Fruit fly (Drosophila melanogaster) whole organism, embryonic: ENCODE data around the gene Trim9.

Source experiments
- CG1233 ChIP-seq: fragments of 200-800 bp; sonication (Bioruptor generic); optimal IDR thresholded peaks from 4 replicates; lab custom pipeline; 2018; ENCODE audit warnings: missing biosample characterization, mild to moderate bottlenecking, missing genetic modification characterization
- CG14050 ChIP-seq: fragments of 200-800 bp; sonication (Bioruptor generic); IDR thresholded peaks from 3 replicates; pipeline ENCODE4 v1.3.6; 2022; ENCODE audit warnings: missing biosample characterization, missing genetic modification characterization
- CG15269 ChIP-seq: fragments of 200-800 bp; sonication (Bioruptor generic); optimal IDR thresholded peaks from 2 replicates; lab custom pipeline; 2018; ENCODE audit warnings: missing biosample characterization, mild to moderate bottlenecking, missing genetic modification characterization, moderate library complexity
- CG17829 ChIP-seq: fragments of 200-800 bp; optimal IDR thresholded peaks from 2 replicates; lab custom pipeline; 2019; ENCODE audit warnings: missing biosample characterization, mild to moderate bottlenecking, missing genetic modification characterization, moderate library complexity
- CG18764 ChIP-seq: fragments of 200-800 bp; sonication (Bioruptor generic); optimal IDR thresholded peaks from 3 replicates; lab custom pipeline; 2016; ENCODE audit warnings: missing biosample characterization, missing genetic modification characterization
- CG3065 ChIP-seq: fragments of 200-800 bp; sonication (Bioruptor generic); optimal IDR thresholded peaks from 2 replicates; lab custom pipeline; 2016; ENCODE audit warnings: missing biosample characterization, missing genetic modification characterization
- CG34422 ChIP-seq: fragments of 200-800 bp; sonication (Bioruptor generic); IDR thresholded peaks from 3 replicates; pipeline ENCODE4 v1.3.6; 2022; ENCODE audit warnings: missing biosample characterization, missing genetic modification characterization
- CG8281 ChIP-seq: fragments of 200-800 bp; sonication (Bioruptor generic); optimal IDR thresholded peaks from 2 replicates; lab custom pipeline; 2018; ENCODE audit warnings: missing biosample characterization, mild to moderate bottlenecking, missing genetic modification characterization, moderate library complexity
- CG8765 ChIP-seq: fragments of 200-800 bp; sonication (Bioruptor generic); IDR thresholded peaks from 2 replicates; pipeline ENCODE4 v1.3.6; 2022; ENCODE audit warnings: missing biosample characterization, missing genetic modification characterization
- CG9609 ChIP-seq: fragments of 200-800 bp; sonication (Bioruptor generic); optimal IDR thresholded peaks from 3 replicates; lab custom pipeline; 2016; ENCODE audit warnings: missing biosample characterization, missing genetic modification characterization
- Gsc ChIP-seq: fragments of 200-800 bp; sonication (Bioruptor generic); IDR thresholded peaks from 2 replicates; pipeline ENCODE4 v1.3.6; 2022; ENCODE audit warnings: missing biosample characterization, missing genetic modification characterization
- HLH3B ChIP-seq: fragments of 200-800 bp; sonication (Bioruptor generic); IDR thresholded peaks from 2 replicates; pipeline ENCODE4 v1.3.6; 2022; ENCODE audit warnings: missing biosample characterization, missing genetic modification characterization
- Med ChIP-seq: fragments of 200-800 bp; sonication (Bioruptor generic); peaks from one replicate; lab custom pipeline; 2016; ENCODE audit warnings: missing biosample characterization, missing genetic modification characterization, mild to moderate bottlenecking, inconsistent platforms, moderate library complexity
- Pdp1 ChIP-seq, 2 experiments: fragments of 200-800 bp; sonication (Bioruptor generic); optimal IDR thresholded peaks; 3 replicates each; lab custom pipeline; 2016; ENCODE audit warnings: missing biosample characterization in 2 of 2, missing genetic modification characterization in 2 of 2, mild to moderate bottlenecking in 1 of 2, moderate library complexity in 1 of 2
- Scr ChIP-seq: fragments of 200-800 bp; sonication (Bioruptor generic); IDR thresholded peaks from 2 replicates; pipeline ENCODE4 v1.3.6; 2022; ENCODE audit warnings: missing biosample characterization, missing genetic modification characterization; ENCODE audit not compliant: partially characterized antibody
- abd-A ChIP-seq: fragments of 200-800 bp; sonication (Bioruptor generic); optimal IDR thresholded peaks from 3 replicates; lab custom pipeline; 2019; ENCODE audit warnings: missing biosample characterization, mild to moderate bottlenecking, missing genetic modification characterization, moderate library complexity
- bowl ChIP-seq: fragments of 200-800 bp; sonication (Bioruptor generic); IDR thresholded peaks from 2 replicates; pipeline ENCODE4 v1.3.6; 2022; ENCODE audit warnings: missing biosample characterization, missing genetic modification characterization
- cas ChIP-seq: fragments of 200-800 bp; sonication (Bioruptor generic); IDR thresholded peaks from 2 replicates; pipeline ENCODE4 v1.3.6; 2022; ENCODE audit warnings: missing biosample characterization, missing genetic modification characterization
- cwo ChIP-seq: fragments of 200-800 bp; sonication (Bioruptor generic); optimal IDR thresholded peaks from 3 replicates; lab custom pipeline; 2017; ENCODE audit warnings: missing biosample characterization, missing genetic modification characterization, mild to moderate bottlenecking, moderate library complexity, missing genetic modification reagents
- dmrt99B ChIP-seq: fragments of 200-800 bp; sonication (Bioruptor generic); optimal IDR thresholded peaks from 2 replicates; lab custom pipeline; 2018; ENCODE audit warnings: missing biosample characterization, mild to moderate bottlenecking, missing genetic modification characterization, moderate library complexity
- exex ChIP-seq: fragments of 200-800 bp; sonication (Bioruptor generic); optimal IDR thresholded peaks from 4 replicates; lab custom pipeline; 2018; ENCODE audit warnings: missing biosample characterization, mild to moderate bottlenecking, missing genetic modification characterization, moderate library complexity
- grn ChIP-seq: fragments of 200-800 bp; sonication (Bioruptor generic); optimal IDR thresholded peaks from 3 replicates; lab custom pipeline; 2017; ENCODE audit warnings: missing biosample characterization, missing genetic modification characterization
- ind ChIP-seq: fragments of 200-800 bp; sonication (Bioruptor generic); optimal IDR thresholded peaks from 3 replicates; lab custom pipeline; 2016; ENCODE audit warnings: missing biosample characterization, missing genetic modification characterization
- jing ChIP-seq: fragments of 200-800 bp; sonication (Bioruptor generic); optimal IDR thresholded peaks from 2 replicates; lab custom pipeline; 2018; ENCODE audit warnings: missing biosample characterization, mild to moderate bottlenecking, missing genetic modification characterization
- ken ChIP-seq: fragments of 200-800 bp; sonication (Bioruptor generic); IDR thresholded peaks from 3 replicates; pipeline ENCODE4 v1.3.6; 2022; ENCODE audit warnings: missing biosample characterization, missing genetic modification characterization
- nom ChIP-seq: fragments of 200-800 bp; sonication (Bioruptor generic); optimal IDR thresholded peaks from 2 replicates; lab custom pipeline; 2017; ENCODE audit warnings: missing biosample characterization, missing genetic modification characterization, mild to moderate bottlenecking, moderate library complexity, missing genetic modification reagents
- oc ChIP-seq: fragments of 200-800 bp; sonication (Bioruptor generic); optimal IDR thresholded peaks from 2 replicates; lab custom pipeline; 2018; ENCODE audit warnings: missing biosample characterization, mild to moderate bottlenecking, missing genetic modification characterization, moderate library complexity
- pfk ChIP-seq: fragments of 200-800 bp; sonication (Bioruptor generic); optimal IDR thresholded peaks from 2 replicates; lab custom pipeline; 2018; ENCODE audit warnings: missing biosample characterization, mild to moderate bottlenecking, missing genetic modification characterization, moderate library complexity
- so ChIP-seq: fragments of 200-800 bp; sonication (Bioruptor generic); IDR thresholded peaks from 3 replicates; pipeline ENCODE4 v1.3.6; 2022; ENCODE audit warnings: missing biosample characterization, missing genetic modification characterization
- sob ChIP-seq: fragments of 200-800 bp; sonication (Bioruptor generic); IDR thresholded peaks from 2 replicates; pipeline ENCODE4 v1.3.6; 2022; ENCODE audit warnings: missing biosample characterization, missing genetic modification characterization
- tap ChIP-seq: fragments of 200-800 bp; optimal IDR thresholded peaks from 3 replicates; lab custom pipeline; 2019; ENCODE audit warnings: missing biosample characterization, mild to moderate bottlenecking, missing genetic modification characterization, moderate library complexity
- wek ChIP-seq: fragments of 200-800 bp; sonication (Bioruptor generic); optimal IDR thresholded peaks from 3 replicates; lab custom pipeline; 2018; ENCODE audit warnings: missing biosample characterization, mild to moderate bottlenecking, missing genetic modification characterization, moderate library complexity

Gene Trim9

dm6 chr2L:10506557-10507252 is 38.0 kb upstream of the Trim9 start, which contains the start of the genes Myo31DF and CG6094 (continued):
- peak; percentile 19 for TF ChIP-seq wek (GFP tag; lab: Kevin White, UChicago)
- no peak for TF ChIP-seq ind
- no peak for TF ChIP-seq CG1233
- TF ChIP-seq HLH3B: no peak
- TF ChIP-seq jing (GFP tag; lab: Kevin White, UChicago): no peak
- TF ChIP-seq CG3065 (GFP tag; lab: Kevin White, UChicago): no peak
- no peak for TF ChIP-seq Gsc (GFP tag; lab: Robert Waterston, UW)
- no peak for TF ChIP-seq pfk (GFP tag; lab: Kevin White, UChicago)
- no peak for TF ChIP-seq CG8765 (GFP tag; lab: Robert Waterston, UW)
- no peak for TF ChIP-seq tap (tag; lab: Kevin White, UChicago)
- no peak for TF ChIP-seq CG14050 (GFP tag; lab: Robert Waterston, UW)
- TF ChIP-seq cas (GFP tag; lab: Robert Waterston, UW): no peak

- TF ChIP-seq CG17829 (tag; lab: Kevin White, UChicago) (no peak), sob (GFP tag; lab: Robert Waterston, UW) (0 out of 2 replicates have a peak, but pooled peaks have one; percentile 12), Med (GFP tag; lab: Kevin White, UChicago) (peak; percentile 48)
- TF ChIP-seq, all 482 proteins: peak for 2
Observed at dm6 chr2L:10510088-10510487, 34.6 kb upstream of the Trim9 start, which contains the start of gene CG7384. TSS of gene CG7384 (minus strand) at chr2L:10510453.

- TF ChIP-seq CG34422 (GFP tag; lab: Robert Waterston, UW) (no peak), bowl (GFP tag; lab: Robert Waterston, UW) (no peak), CG9609 (no peak), CG18764 (GFP tag; lab: Kevin White, UChicago) (no peak), dmrt99B (tag; lab: Kevin White, UChicago) (no peak), Pdp1 (GFP tag; optimal IDR thresholded peaks at IDR 0.05; lab: Kevin White, UChicago) (peak in 1 of 2 experiments; percentile 74)
Observed at dm6 chr2L:10510843-10511242, 33.8 kb upstream of the Trim9 start.

DNA sequence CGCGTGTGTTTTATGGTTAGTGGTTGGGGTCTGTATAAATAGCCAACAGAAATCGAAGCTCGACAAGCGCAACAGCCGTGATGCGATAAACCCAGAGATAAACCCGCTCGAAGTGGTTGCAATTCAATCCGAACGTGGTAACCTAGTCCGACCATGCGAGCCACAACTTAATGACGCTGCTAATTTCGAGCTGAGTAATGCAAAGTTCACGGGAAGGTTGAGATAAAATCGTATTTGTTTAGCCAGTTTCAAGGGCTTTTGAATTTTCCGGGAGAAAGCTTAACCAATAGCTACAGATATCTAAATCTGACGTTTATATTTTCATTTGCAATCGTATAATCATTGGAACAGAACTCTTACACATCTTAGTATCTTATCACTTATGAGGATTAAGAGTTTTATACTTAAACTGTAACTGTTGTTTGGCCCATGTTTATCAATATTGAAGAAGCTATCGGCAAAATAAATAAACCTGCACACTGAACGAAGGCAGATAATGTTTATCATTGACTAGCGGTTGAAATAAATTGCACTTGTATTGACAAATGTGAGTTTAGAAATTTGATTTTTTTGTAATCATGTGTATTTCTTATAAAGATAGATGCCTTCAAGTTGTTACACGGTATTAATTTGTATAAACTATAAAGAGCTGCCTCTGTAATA is 30.7 kb upstream of the Trim9 start:
- TF ChIP-seq so (GFP tag; lab: Robert Waterston, UW) (no peak), grn (GFP tag; lab: Kevin White, UChicago) (peak; percentile 38), Scr (no peak), CG34422 (GFP tag; lab: Robert Waterston, UW) (no peak), ken (GFP tag; lab: Robert Waterston, UW) (no peak), oc (tag; lab: Kevin White, UChicago) (no peak), abd-A (no peak), cwo (no peak), CG8281 (tag; lab: Kevin White, UChicago) (peak; percentile 40), CG15269 (tag; lab: Kevin White, UChicago) (no peak), exex (tag; lab: Kevin White, UChicago) (peak; percentile 54), nom (GFP tag; lab: Kevin White, UChicago) (peak; percentile 17)
